Worm (Caenorhabditis elegans) whole organism, young adult: ENCODE data around the gene D1086.19.
A peak's percentile ranks its signal among the peaks of the same experiment; 100 is the strongest.

Experiments
- B0261.1 ChIP-seq: sonication (generic microtip); optimal IDR thresholded peaks from 2 replicates; lab custom pipeline; 2016; ENCODE audit warnings: mild to moderate bottlenecking, missing genetic modification characterization, moderate library complexity, missing compliant biosample characterization
- F10E7.11 ChIP-seq: sonication (generic microtip); optimal IDR thresholded peaks from 2 replicates; lab custom pipeline; 2017; ENCODE audit warnings: mild to moderate bottlenecking, missing genetic modification characterization, moderate library complexity, missing compliant biosample characterization
- F23B12.7 ChIP-seq: sonication (generic microtip); optimal IDR thresholded peaks from 2 replicates; lab custom pipeline; 2017; ENCODE audit warnings: missing genetic modification characterization, mild to moderate bottlenecking, missing compliant biosample characterization, antibody characterized with exemption, moderate library complexity; ENCODE audit not compliant: insufficient read depth
- F33H1.4 ChIP-seq: fragments of 200-800 bp; sonication (Bioruptor generic); IDR thresholded peaks from 2 replicates; pipeline ENCODE4 v1.3.6; 2022; ENCODE audit warnings: missing genetic modification reagents, missing genetic modification characterization, missing compliant biosample characterization
- F37B4.10 ChIP-seq: fragments of 200-800 bp; sonication (Bioruptor generic); IDR thresholded peaks from 2 replicates; pipeline ENCODE4 v1.3.6; 2022; ENCODE audit warnings: missing genetic modification characterization, missing compliant biosample characterization
- T07F8.4 ChIP-seq: sonication (generic microtip); optimal IDR thresholded peaks from 2 replicates; lab custom pipeline; 2016; ENCODE audit warnings: mild to moderate bottlenecking, missing genetic modification characterization, moderate library complexity, missing compliant biosample characterization
- T26A5.8 ChIP-seq: sonication (generic microtip); optimal IDR thresholded peaks from 2 replicates; lab custom pipeline; 2016; ENCODE audit warnings: missing genetic modification characterization, missing compliant biosample characterization
- Y53F4B.3 ChIP-seq: fragments of 200-800 bp; sonication (Bioruptor generic); IDR thresholded peaks from 2 replicates; pipeline ENCODE4 v1.3.6; 2022; ENCODE audit warnings: missing genetic modification reagents, missing genetic modification characterization, missing compliant biosample characterization
- Y67H2A.10 ChIP-seq: fragments of 200-800 bp; sonication (Bioruptor generic); conservative IDR thresholded peaks from 2 replicates; pipeline ENCODE4 v1.3.6; 2022; ENCODE audit warnings: missing genetic modification reagents, missing genetic modification characterization, missing compliant biosample characterization
- Y95B8A.8 ChIP-seq: fragments of 200-800 bp; sonication (Bioruptor generic); IDR thresholded peaks from 2 replicates; pipeline ENCODE4 v1.3.6; 2022; ENCODE audit warnings: missing genetic modification reagents, missing genetic modification characterization, missing compliant biosample characterization
- ama-1 ChIP-seq, 3 experiments: fragments of 150-350 bp in 1 of 3; sonication (generic microtip) in 2 of 3; optimal IDR thresholded peaks; 2 replicates each; lab custom pipeline; 2014 to 2018; ENCODE audit warnings: missing biosample characterization in 2 of 3, missing genetic modification characterization in 2 of 3, missing genetic modification reagents in 2 of 3
- atf-7 ChIP-seq: sonication (generic microtip); optimal IDR thresholded peaks from 2 replicates; lab custom pipeline; 2017; ENCODE audit warnings: mild to moderate bottlenecking, missing genetic modification characterization, missing compliant biosample characterization
- athp-1 ChIP-seq: sonication (generic microtip); optimal IDR thresholded peaks from 2 replicates; lab custom pipeline; 2017; ENCODE audit warnings: mild to moderate bottlenecking, missing genetic modification characterization, missing compliant biosample characterization
- bed-2 ChIP-seq: fragments of 200-800 bp; sonication (Bioruptor generic); IDR thresholded peaks from 2 replicates; pipeline ENCODE4 v1.3.6; 2022; ENCODE audit warnings: missing genetic modification reagents, missing genetic modification characterization, missing compliant biosample characterization
- ceh-79 ChIP-seq: sonication (generic microtip); optimal IDR thresholded peaks from 2 replicates; lab custom pipeline; 2017; ENCODE audit warnings: mild to moderate bottlenecking, missing genetic modification characterization, missing compliant biosample characterization
- dox-1 ChIP-seq: fragments of 200-800 bp; sonication (Bioruptor generic); IDR thresholded peaks from 2 replicates; pipeline ENCODE4 v1.3.6; 2022; ENCODE audit warnings: missing genetic modification reagents, missing genetic modification characterization, missing compliant biosample characterization
- dpl-1 ChIP-seq: fragments of 150-350 bp; optimal IDR thresholded peaks from 2 replicates; lab custom pipeline; 2014; ENCODE audit warnings: missing biosample characterization, missing genetic modification reagents, missing genetic modification characterization
- egl-44 ChIP-seq: fragments of 200-800 bp; sonication (Bioruptor generic); IDR thresholded peaks from 2 replicates; pipeline ENCODE4 v1.3.6; 2022; ENCODE audit warnings: missing genetic modification reagents, missing genetic modification characterization, missing compliant biosample characterization
- ekl-4 ChIP-seq: fragments of 200-800 bp; sonication (Bioruptor generic); IDR thresholded peaks from 2 replicates; pipeline ENCODE4 v1.3.6; 2022; ENCODE audit warnings: missing genetic modification reagents, missing genetic modification characterization, missing compliant biosample characterization
- hmg-1.2 ChIP-seq: fragments of 200-800 bp; sonication (Bioruptor generic); IDR thresholded peaks from 2 replicates; pipeline ENCODE4 v1.3.6; 2022; ENCODE audit warnings: missing genetic modification reagents, missing genetic modification characterization, missing compliant biosample characterization
- hrde-1 ChIP-seq: sonication (generic microtip); optimal IDR thresholded peaks from 2 replicates; lab custom pipeline; 2016; ENCODE audit warnings: missing genetic modification characterization, mild to moderate bottlenecking, missing compliant biosample characterization, moderate library complexity, missing genotype, missing genetic modification reagents, borderline replicate concordance
- let-607 ChIP-seq, 2 experiments: fragments of 200-800 bp in 1 of 2; sonication (Bioruptor generic) in 1 of 2; sonication (generic microtip) in 1 of 2; optimal IDR thresholded peaks; 2 replicates each; lab custom pipeline; 2016 to 2018; ENCODE audit warnings: mild to moderate bottlenecking in 2 of 2, missing compliant biosample characterization in 2 of 2, missing genetic modification characterization in 2 of 2, moderate library complexity in 2 of 2, missing genotype in 1 of 2
- lin-40 ChIP-seq: sonication (generic microtip); optimal IDR thresholded peaks from 2 replicates; lab custom pipeline; 2016; ENCODE audit warnings: missing genetic modification characterization, mild to moderate bottlenecking, missing compliant biosample characterization, missing genotype, missing genetic modification reagents
- lin-54 ChIP-seq: fragments of 200-800 bp; sonication (Bioruptor generic); optimal IDR thresholded peaks from 2 replicates; lab custom pipeline; 2018; ENCODE audit warnings: mild to moderate bottlenecking, missing genetic modification characterization, missing compliant biosample characterization
- lsl-1 ChIP-seq: fragments of 200-800 bp; sonication (Bioruptor generic); optimal IDR thresholded peaks from 2 replicates; lab custom pipeline; 2018; ENCODE audit warnings: mild to moderate bottlenecking, missing genetic modification characterization, moderate library complexity, missing compliant biosample characterization
- mcd-1 ChIP-seq: fragments of 200-800 bp; sonication (Bioruptor generic); IDR thresholded peaks from 2 replicates; pipeline ENCODE4 v1.3.6; 2022; ENCODE audit warnings: missing genetic modification reagents, missing genetic modification characterization, missing compliant biosample characterization
- nfyb-1 ChIP-seq: fragments of 200-800 bp; sonication (Bioruptor generic); IDR thresholded peaks from 2 replicates; pipeline ENCODE4 v1.3.6; 2022; ENCODE audit warnings: missing genetic modification reagents, missing genetic modification characterization, missing compliant biosample characterization
- nhr-80 ChIP-seq: sonication (generic microtip); optimal IDR thresholded peaks from 2 replicates; lab custom pipeline; 2016; ENCODE audit warnings: missing genetic modification characterization, missing compliant biosample characterization
- pbrm-1 ChIP-seq: fragments of 200-800 bp; sonication (Bioruptor generic); IDR thresholded peaks from 2 replicates; pipeline ENCODE4 v1.3.6; 2022; ENCODE audit warnings: missing genetic modification reagents, missing genetic modification characterization, missing compliant biosample characterization
- sea-2 ChIP-seq: fragments of 200-800 bp; sonication (Bioruptor generic); IDR thresholded peaks from 2 replicates; pipeline ENCODE4 v1.3.6; 2022; ENCODE audit warnings: missing genetic modification characterization, missing compliant biosample characterization
- snpc-1.3 ChIP-seq: sonication (generic microtip); optimal IDR thresholded peaks from 2 replicates; lab custom pipeline; 2017; ENCODE audit warnings: missing genetic modification characterization, mild to moderate bottlenecking, missing compliant biosample characterization, antibody characterized with exemption, moderate library complexity, missing genotype, missing genetic modification reagents; ENCODE audit not compliant: insufficient read depth
- snpc-4 ChIP-seq, 5 experiments: fragments of 150-350 bp in 1 of 5; sonication (generic microtip) in 4 of 5; optimal IDR thresholded peaks; 2 replicates each; lab custom pipeline; 2014 to 2018; ENCODE audit warnings: missing genetic modification characterization in 5 of 5, missing biosample characterization in 3 of 5, antibody characterized with exemption in 2 of 5, mild to moderate bottlenecking in 2 of 5, missing compliant biosample characterization in 2 of 5, missing genotype in 2 of 5, moderate library complexity in 2 of 5, missing genetic modification reagents in 1 of 5
- somi-1 ChIP-seq: fragments of 200-800 bp; sonication (Bioruptor generic); optimal IDR thresholded peaks from 2 replicates; lab custom pipeline; 2018; ENCODE audit warnings: mild to moderate bottlenecking, missing genetic modification characterization, missing compliant biosample characterization
- tbp1 ChIP-seq: fragments of 200-800 bp; sonication (Bioruptor generic); optimal IDR thresholded peaks from 2 replicates; lab custom pipeline; 2018; ENCODE audit warnings: mild to moderate bottlenecking, missing genetic modification characterization, missing compliant biosample characterization
- zfh-2 ChIP-seq: fragments of 200-800 bp; sonication (Bioruptor generic); conservative IDR thresholded peaks from 2 replicates; pipeline ENCODE4 v1.3.6; 2022; ENCODE audit warnings: missing genetic modification reagents, missing genetic modification characterization, missing compliant biosample characterization
- ztf-22 ChIP-seq: fragments of 200-800 bp; sonication (Bioruptor generic); optimal IDR thresholded peaks from 2 replicates; lab custom pipeline; 2018; ENCODE audit warnings: mild to moderate bottlenecking, missing genetic modification characterization, moderate library complexity, missing compliant biosample characterization

D1086.19 gene

ce11 chrV:14127834-14128233, 39.7 kb downstream of the D1086.19 start (continued):
- TF ChIP-seq Y53F4B.3 (GFP tag; lab: Robert Waterston, UW) (no peak), ceh-79 (tag; lab: Kevin White, UChicago) (no peak), athp-1 (tag; lab: Kevin White, UChicago) (no peak), pbrm-1 (GFP tag; lab: Robert Waterston, UW) (no peak), egl-44 (GFP tag; lab: Robert Waterston, UW) (no peak), B0261.1 (tag; lab: Kevin White, UChicago) (no peak)

ce11 chrV:14128858-14129257, 40.7 kb downstream of the D1086.19 start:
- TF ChIP-seq T07F8.4 (tag; lab: Kevin White, UChicago), result no peak
- TF ChIP-seq Y95B8A.8 (GFP tag; lab: Robert Waterston, UW), result no peak
- no peak for TF ChIP-seq egl-44 (GFP tag; lab: Robert Waterston, UW)
- TF ChIP-seq ama-1 (optimal IDR thresholded peaks at IDR 0.05; lab: Kevin White, UChicago), result no peak
- no peak for TF ChIP-seq ama-1 (GFP tag; optimal IDR thresholded peaks at IDR 0.05; lab: Kevin White, UChicago)
- no peak for TF ChIP-seq F33H1.4
- TF ChIP-seq hrde-1, result no peak

ce11 chrV:14130226-14130625, 42.1 kb downstream of the D1086.19 start:
- TF ChIP-seq tbp1, result no peak
- no peak for TF ChIP-seq bed-2 (GFP tag; lab: Robert Waterston, UW)

DNA sequence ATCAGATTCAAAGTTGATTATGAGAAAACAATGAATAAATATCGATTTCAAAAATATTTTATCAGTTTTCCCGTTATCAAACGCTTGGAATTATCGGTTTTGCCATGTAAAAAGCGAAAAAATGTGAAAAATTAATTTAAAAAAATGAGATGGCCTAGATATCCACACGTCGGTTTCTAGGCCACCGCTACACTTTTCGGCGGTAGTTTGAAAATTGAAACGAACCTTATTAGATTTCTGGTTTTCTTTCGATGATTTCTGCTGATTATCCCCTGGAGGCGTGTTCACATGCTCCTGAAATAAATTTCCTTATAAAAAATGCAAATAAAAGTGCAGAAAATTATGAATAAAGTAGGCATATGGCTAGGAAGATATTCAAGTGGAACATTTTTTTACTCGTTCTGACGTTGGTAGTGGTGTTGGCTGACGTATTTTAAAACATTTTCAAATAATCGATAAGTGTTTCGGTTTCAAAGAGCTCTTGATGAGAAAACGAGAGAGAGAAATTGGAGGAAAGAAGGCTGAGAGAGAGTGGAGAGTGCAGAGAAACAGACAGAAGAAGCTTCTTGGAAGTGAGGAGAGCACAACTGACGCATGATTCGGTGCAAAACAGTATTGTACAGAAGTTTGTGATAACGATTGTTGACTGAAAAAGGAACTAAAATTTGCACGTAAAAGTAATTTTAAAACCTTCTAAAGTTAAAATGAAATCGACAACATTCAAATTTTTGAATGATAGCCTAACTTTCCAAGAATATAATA, 45.0 kb downstream of the D1086.19 start:
- peak; percentile 4 for TF ChIP-seq dpl-1 (GFP tag; lab: Kevin White, UChicago)
- no peak for TF ChIP-seq snpc-4 (GFP tag; optimal IDR thresholded peaks at IDR 0.05; lab: Kevin White, UChicago)
- TF ChIP-seq snpc-4 (tag; optimal IDR thresholded peaks at IDR 0.05; lab: Kevin White, UChicago), result no peak
- TF ChIP-seq lin-54 (GFP tag; lab: Kevin White, UChicago), result peak; percentile 65
- TF ChIP-seq F23B12.7, result no peak
- TF ChIP-seq F10E7.11 (tag; lab: Kevin White, UChicago), result no peak
- 0 out of 2 replicates have a peak, but pooled peaks have one; percentile 17 for TF ChIP-seq hmg-1.2 (GFP tag; lab: Robert Waterston, UW)
- peak; percentile 17 for TF ChIP-seq lsl-1 (GFP tag; lab: Kevin White, UChicago)
- no peak for TF ChIP-seq zfh-2
- TF ChIP-seq T26A5.8, result no peak
- no peak for TF ChIP-seq Y67H2A.10
- TF ChIP-seq F37B4.10 (GFP tag; lab: Robert Waterston, UW), result no peak
- TF ChIP-seq, all 124 proteins: peak for 4

DNA sequence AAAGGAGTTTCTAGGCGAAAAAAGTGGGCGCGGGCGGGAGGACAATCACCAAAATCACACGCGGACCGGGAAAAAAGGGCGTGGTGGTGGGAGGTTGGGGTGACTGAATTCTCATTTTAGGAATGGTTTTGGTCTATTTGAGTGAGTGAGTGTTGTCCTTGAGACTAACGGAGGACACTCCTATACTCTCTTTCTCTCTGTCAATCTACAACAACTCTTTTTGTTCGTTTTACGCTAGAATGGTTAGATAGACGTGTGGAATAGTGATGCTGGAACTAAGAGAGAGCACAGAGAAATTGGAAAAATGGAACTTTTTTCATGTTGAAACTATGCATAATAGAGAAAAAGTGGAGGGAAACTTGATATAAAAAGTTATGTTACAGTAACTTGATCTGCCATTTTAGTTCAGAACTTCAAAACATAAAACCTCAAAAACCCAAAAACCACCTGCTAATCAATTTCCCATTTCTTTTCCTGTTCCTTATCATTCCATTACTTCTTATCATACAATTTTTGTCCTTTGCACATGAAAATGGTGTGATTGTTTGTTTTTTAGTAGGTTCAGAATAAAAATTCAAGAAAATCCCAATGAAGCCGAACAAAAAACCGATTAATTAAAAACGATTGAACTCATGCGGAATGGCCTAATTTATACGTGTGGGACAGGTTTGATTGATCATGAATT, 46.7 kb downstream of the D1086.19 start:
- TF ChIP-seq somi-1 (GFP tag; lab: Kevin White, UChicago), result no peak
- peak; percentile 39 for TF ChIP-seq nhr-80 (tag; lab: Kevin White, UChicago)

DNA sequence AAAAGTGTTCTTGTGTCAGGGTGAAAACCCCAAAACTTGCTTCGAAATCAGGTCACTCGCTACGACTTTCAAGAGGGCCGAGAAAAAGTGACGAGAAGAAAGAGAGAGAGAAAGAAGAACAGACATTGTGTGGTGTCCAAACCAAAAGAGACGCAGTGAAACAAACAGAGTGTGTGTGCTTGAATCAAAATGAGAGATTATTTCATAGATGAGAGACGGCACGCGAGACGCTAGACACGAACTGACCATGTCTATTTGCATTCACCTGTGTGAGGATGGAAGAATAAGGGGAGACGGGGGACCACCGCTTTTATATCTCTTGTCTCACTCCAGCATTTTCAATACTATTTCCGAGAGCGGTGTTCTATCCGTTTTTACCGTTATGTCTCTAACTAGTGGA, 48.0 kb downstream of the D1086.19 start:
- TF ChIP-seq ztf-22 (GFP tag; lab: Kevin White, UChicago), result no peak
- TF ChIP-seq sea-2 (GFP tag; lab: Robert Waterston, UW), result no peak
- TF ChIP-seq mcd-1 (GFP tag; lab: Robert Waterston, UW), result peak; percentile 36; the same call in 1 of the 2 replicates
- TF ChIP-seq snpc-4 (GFP tag; optimal IDR thresholded peaks at IDR 0.05; lab: Kevin White, UChicago), result no peak
- TF ChIP-seq snpc-4 (tag; optimal IDR thresholded peaks at IDR 0.05; lab: Kevin White, UChicago), result peak in 1 of 4 experiments; percentile 8
- TF ChIP-seq let-607 (tag; optimal IDR thresholded peaks at IDR 0.05; lab: Kevin White, UChicago), result no peak
- TF ChIP-seq atf-7 (tag; lab: Kevin White, UChicago), result peak; percentile 3
- no peak for TF ChIP-seq snpc-1.3
- no peak for TF ChIP-seq F10E7.11 (tag; lab: Kevin White, UChicago)
- peak; percentile 14; the same call in 1 of the 2 replicates for TF ChIP-seq nfyb-1 (GFP tag; lab: Robert Waterston, UW)
- peak; percentile 63 for TF ChIP-seq lin-40 (tag; lab: Kevin White, UChicago)
- TF ChIP-seq nhr-80 (tag; lab: Kevin White, UChicago), result peak; percentile 58
- peak; percentile 30; the same call in 1 of the 2 replicates for TF ChIP-seq dox-1 (GFP tag; lab: Robert Waterston, UW)
- peak; percentile 89 for TF ChIP-seq hmg-1.2 (GFP tag; lab: Robert Waterston, UW)
- no peak for TF ChIP-seq ekl-4 (GFP tag; lab: Robert Waterston, UW)
